Worm (Caenorhabditis elegans): ENCODE data around the gene F31E8.4.

DNA sequence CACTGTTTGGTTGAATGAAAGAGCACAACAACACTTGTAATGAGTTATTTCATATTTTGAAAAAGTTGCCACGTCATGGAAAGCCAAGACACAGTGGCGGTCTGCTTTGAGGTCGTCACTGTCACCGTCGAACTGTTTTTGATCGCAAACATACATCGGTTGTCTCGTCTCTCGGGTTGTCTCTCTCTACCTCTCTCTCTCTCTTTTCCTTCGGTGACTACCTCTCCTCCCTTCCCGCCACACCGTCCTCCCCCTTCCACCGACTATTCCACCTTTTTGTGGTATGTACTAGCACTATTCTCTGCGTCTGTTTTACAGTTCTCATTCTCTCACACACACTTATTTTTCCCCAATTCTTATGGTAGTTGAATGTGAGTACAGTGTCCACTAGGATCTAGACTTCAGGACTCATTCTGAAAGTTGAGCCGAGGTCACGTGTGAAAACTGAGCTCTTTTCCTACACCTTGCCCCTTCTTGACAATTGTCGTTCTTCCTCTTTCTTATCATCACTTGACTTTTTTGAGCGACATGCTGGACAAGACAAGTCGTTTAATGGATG lies 33.9 kb upstream of the F31E8.4 start:
- TF ChIP-seq hmbx-1 (tag; optimal IDR thresholded peaks at IDR 0.05): no peak
- TF ChIP-seq ama-1 (optimal IDR thresholded peaks at IDR 0.05): no peak
